Worm (Caenorhabditis elegans): ENCODE results near the gene ZK353.3.
A peak's percentile ranks its signal among the peaks of the same experiment; 100 is the strongest.

ZK353.3 gene

DNA sequence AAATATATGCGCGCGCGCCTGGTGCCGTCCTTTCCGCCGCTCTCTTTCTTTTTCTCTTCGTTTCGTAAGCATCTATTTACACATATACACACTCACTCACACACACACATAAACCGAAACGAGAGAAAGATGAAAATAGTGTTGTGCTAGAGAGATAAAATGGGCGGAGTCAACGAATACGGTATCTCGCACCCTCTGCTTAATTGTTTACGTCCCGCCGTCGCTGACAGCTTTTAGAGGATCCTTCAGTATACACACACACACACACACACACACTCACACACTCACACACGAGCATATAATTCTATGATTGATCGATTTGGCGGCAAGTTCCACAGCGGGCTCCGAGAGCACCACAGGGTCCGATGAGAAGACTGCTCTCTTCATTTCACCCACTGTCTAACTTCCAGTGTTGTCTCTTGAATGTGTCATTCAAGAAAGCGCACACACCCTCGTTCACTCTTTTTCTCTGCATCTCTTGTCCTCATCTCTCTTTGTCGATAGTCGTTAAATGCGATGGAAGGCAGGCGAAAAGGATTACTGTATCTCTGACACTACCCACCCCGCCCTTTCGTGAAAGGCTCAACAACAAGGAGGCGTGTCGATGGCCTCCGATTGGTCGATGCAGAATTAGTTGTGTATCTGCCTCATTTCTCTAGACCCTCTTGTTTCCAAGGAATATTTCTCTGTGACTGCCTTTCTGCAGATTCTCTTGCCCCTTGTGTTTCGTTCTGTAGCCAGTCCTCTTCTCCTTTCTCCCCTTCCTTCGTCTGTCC lies 21.6 kb downstream of the ZK353.3 start (continued):
- peak; percentile 89 for TF ChIP-seq ceh-82 (tag; optimal IDR thresholded peaks at IDR 0.05)

- TF ChIP-seq ama-1 (optimal IDR thresholded peaks at IDR 0.05) (peak; percentile 12), nhr-23 (tag; optimal IDR thresholded peaks at IDR 0.05) (no peak)
Measured at ce11 chrIII:8417968-8418267, 22.1 kb downstream of the ZK353.3 start, which contains the start of gene sor-1. sor-1 (plus strand) TSS chrIII:8418168.

- peak; percentile 97 for TF ChIP-seq hmg-11 (tag; optimal IDR thresholded peaks at IDR 0.05)
- no peak for TF ChIP-seq elt-3 (tag; optimal IDR thresholded peaks at IDR 0.05)
- no peak for TF ChIP-seq ztf-11 (tag; optimal IDR thresholded peaks at IDR 0.05)
- TF ChIP-seq ceh-28 (tag; optimal IDR thresholded peaks at IDR 0.05) = peak; percentile 18
- TF ChIP-seq aly-2 (tag; optimal IDR thresholded peaks at IDR 0.05) = no peak
- TF ChIP-seq nhr-12 (tag; optimal IDR thresholded peaks at IDR 0.05) = no peak
- TF ChIP-seq ZK546.5 (tag; optimal IDR thresholded peaks at IDR 0.05) = no peak
- TF ChIP-seq lin-15B (tag; optimal IDR thresholded peaks at IDR 0.05) = peak; percentile 22
- TF ChIP-seq tbx-2 (tag; optimal IDR thresholded peaks at IDR 0.05) = peak; percentile 30
- peak; percentile 83 for TF ChIP-seq skn-1 (tag; optimal IDR thresholded peaks at IDR 0.05)
- TF ChIP-seq elt-2 (tag; optimal IDR thresholded peaks at IDR 0.05) = peak; percentile 74
- TF ChIP-seq nhr-25 (tag; optimal IDR thresholded peaks at IDR 0.05) = peak; percentile 52
- no peak for TF ChIP-seq nhr-28 (tag; optimal IDR thresholded peaks at IDR 0.05)
- no peak for TF ChIP-seq zag-1 (tag; optimal IDR thresholded peaks at IDR 0.05)
- TF ChIP-seq nfya-1 (tag; optimal IDR thresholded peaks at IDR 0.05; ENCODE audit: insufficient read depth) = peak; percentile 98
- TF ChIP-seq ama-1 (optimal IDR thresholded peaks at IDR 0.05) = peak; percentile 49
- no peak for TF ChIP-seq ceh-16 (tag; optimal IDR thresholded peaks at IDR 0.05)
- TF ChIP-seq unc-62 (GFP tag; optimal IDR thresholded peaks at IDR 0.05) = no peak
- TF ChIP-seq pha-4 (tag; optimal IDR thresholded peaks at IDR 0.05) = peak; percentile 67
- TF ChIP-seq nhr-43 (tag; optimal IDR thresholded peaks at IDR 0.05; ENCODE audit: poor library complexity, severe bottlenecking) = peak; percentile 49
- no peak for TF ChIP-seq egl-27 (tag; optimal IDR thresholded peaks at IDR 0.05)
- TF ChIP-seq ztf-4 (tag; optimal IDR thresholded peaks at IDR 0.05) = no peak
- no peak for TF ChIP-seq daf-12 (tag; optimal IDR thresholded peaks at IDR 0.05)
- TF ChIP-seq mml-1 (tag; optimal IDR thresholded peaks at IDR 0.05) = no peak
- TF ChIP-seq snpc-4 (tag; optimal IDR thresholded peaks at IDR 0.05) = peak; percentile 80
- peak; percentile 22 for TF ChIP-seq nhr-11 (tag; optimal IDR thresholded peaks at IDR 0.05)
- no peak for TF ChIP-seq nhr-237 (tag; optimal IDR thresholded peaks at IDR 0.05)
- no peak for TF ChIP-seq fkh-2 (tag; optimal IDR thresholded peaks at IDR 0.05)
- peak; percentile 42 for TF ChIP-seq lin-39 (tag; optimal IDR thresholded peaks at IDR 0.05)
- TF ChIP-seq nhr-77 (tag; optimal IDR thresholded peaks at IDR 0.05) = no peak
- TF ChIP-seq nhr-23 (tag; optimal IDR thresholded peaks at IDR 0.05) = peak; percentile 9
- TF ChIP-seq fkh-10 (GFP tag; optimal IDR thresholded peaks at IDR 0.05) = no peak
- peak; percentile 3 for TF ChIP-seq elt-1 (tag; optimal IDR thresholded peaks at IDR 0.05)
- peak; percentile 69 for TF ChIP-seq lsy-12 (tag; optimal IDR thresholded peaks at IDR 0.05)
- TF ChIP-seq sea-2 (GFP tag; optimal IDR thresholded peaks at IDR 0.05) = no peak
- TF ChIP-seq nhr-67 (tag; optimal IDR thresholded peaks at IDR 0.05) = no peak
- TF ChIP-seq unc-39 (tag; optimal IDR thresholded peaks at IDR 0.05) = no peak
- TF ChIP-seq nhr-76 (tag; optimal IDR thresholded peaks at IDR 0.05) = no peak
- no peak for TF ChIP-seq eor-1 (tag; optimal IDR thresholded peaks at IDR 0.05)
- peak; percentile 81 for TF ChIP-seq jun-1 (tag; optimal IDR thresholded peaks at IDR 0.05)
- TF ChIP-seq ceh-82 (tag; optimal IDR thresholded peaks at IDR 0.05) = no peak
- TF ChIP-seq R02D3.7 (tag; optimal IDR thresholded peaks at IDR 0.05) = peak; percentile 1
- peak; percentile 74 for TF ChIP-seq pqm-1 (tag; optimal IDR thresholded peaks at IDR 0.05)
- TF ChIP-seq ceh-9 (tag; optimal IDR thresholded peaks at IDR 0.05) = no peak
- no peak for TF ChIP-seq fos-1 (tag; optimal IDR thresholded peaks at IDR 0.05)
- no peak for TF ChIP-seq mdl-1 (tag; optimal IDR thresholded peaks at IDR 0.05)
- no peak for TF ChIP-seq egl-5 (tag; optimal IDR thresholded peaks at IDR 0.05)
Measured at ce11 chrIII:8425076-8425475, 29.3 kb downstream of the ZK353.3 start.

Measured in whole organism, L3 larva.